Worm (Caenorhabditis elegans) whole organism, L3 larva: ENCODE data around the gene R08E5.1.

Experiments
- aly-2 ChIP-seq: fragments of 150-350 bp; optimal IDR thresholded peaks from 2 replicates; lab custom pipeline; 2014; ENCODE audit warnings: missing biosample characterization, missing genetic modification characterization
- ceh-82 ChIP-seq: fragments of 150-350 bp; optimal IDR thresholded peaks from 2 replicates; lab custom pipeline; 2014; ENCODE audit warnings: missing biosample characterization, missing genetic modification characterization
- egl-27 ChIP-seq: sonication (generic microtip); optimal IDR thresholded peaks from 4 replicates; lab custom pipeline; 2017; ENCODE audit warnings: missing biosample characterization, missing genetic modification reagents, missing genetic modification characterization
- jun-1 ChIP-seq: fragments of 150-350 bp; optimal IDR thresholded peaks from 2 replicates; lab custom pipeline; 2014; ENCODE audit warnings: missing biosample characterization, missing genetic modification reagents, missing genetic modification characterization
- lin-15B ChIP-seq: fragments of 150-350 bp; optimal IDR thresholded peaks from 2 replicates; lab custom pipeline; 2014; ENCODE audit warnings: missing biosample characterization, missing genetic modification characterization
- nhr-12 ChIP-seq: fragments of 150-350 bp; optimal IDR thresholded peaks from 2 replicates; lab custom pipeline; 2014; ENCODE audit warnings: missing biosample characterization, missing genetic modification characterization
- nhr-76 ChIP-seq: fragments of 150-350 bp; sonication (generic microtip); optimal IDR thresholded peaks from 5 replicates; lab custom pipeline; 2014; ENCODE audit warnings: missing biosample characterization, missing genetic modification characterization
- snpc-4 ChIP-seq: fragments of 150-350 bp; optimal IDR thresholded peaks from 2 replicates; lab custom pipeline; 2014; ENCODE audit warnings: missing biosample characterization, missing genetic modification characterization
- ztf-4 ChIP-seq: fragments of 150-350 bp; optimal IDR thresholded peaks from 2 replicates; lab custom pipeline; 2014; ENCODE audit warnings: missing biosample characterization, missing genetic modification characterization

DNA sequence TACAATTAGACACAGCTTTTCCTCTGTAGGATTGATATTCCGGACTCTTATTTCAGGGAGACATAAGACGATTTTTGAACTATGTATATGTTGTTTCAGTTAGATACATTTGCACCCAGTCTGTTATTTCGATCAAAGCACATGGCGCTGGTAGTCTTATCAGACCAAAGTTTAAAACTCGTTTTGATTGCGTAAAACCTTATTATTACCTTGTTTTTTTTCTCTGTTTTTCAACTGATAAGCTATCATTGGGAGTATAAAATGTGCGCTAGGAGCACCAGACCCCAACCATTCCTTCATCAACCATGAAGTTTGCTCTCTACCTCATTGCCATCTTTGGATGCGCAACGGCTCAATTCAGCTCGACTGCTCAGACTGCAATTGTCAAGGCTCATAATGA is 41.0 kb upstream of the R08E5.1 start, which contains the start of gene scl-12:
- no peak for TF ChIP-seq snpc-4
- no peak for TF ChIP-seq nhr-12
- TF ChIP-seq egl-27 (tag; lab: Kevin White, UChicago), result no peak
- no peak for TF ChIP-seq ceh-82 (tag; lab: Kevin White, UChicago)
- TF ChIP-seq nhr-76 (tag; lab: Kevin White, UChicago), result no peak
- TF ChIP-seq aly-2 (tag; lab: Kevin White, UChicago), result no peak
- no peak for TF ChIP-seq jun-1 (tag; lab: Kevin White, UChicago)
- TF ChIP-seq lin-15B (tag; lab: Kevin White, UChicago), result no peak
- TF ChIP-seq ztf-4 (tag; lab: Kevin White, UChicago), result no peak
